Worm (Caenorhabditis elegans) whole organism, early embryonic: ENCODE measurements around the gene clec-43.
"Not testable (repeated sequence)": the region's sequence is repeated elsewhere in the genome, so short reads cannot be mapped to it uniquely, and the experiment has no call there.

ENCODE experiments used
- B0310.2 ChIP-seq: sonication (generic microtip); optimal IDR thresholded peaks from 2 replicates; lab custom pipeline; 2016; ENCODE audit warnings: mild to moderate bottlenecking, missing genetic modification characterization, missing compliant biosample characterization
- F13C5.2 ChIP-seq: sonication (generic microtip); optimal IDR thresholded peaks from 2 replicates; lab custom pipeline; 2017; ENCODE audit warnings: mild to moderate bottlenecking, missing genetic modification characterization, inconsistent platforms, missing compliant biosample characterization
- aly-1 ChIP-seq: sonication (generic microtip); optimal IDR thresholded peaks from 2 replicates; lab custom pipeline; 2016; ENCODE audit warnings: missing genetic modification characterization, missing compliant biosample characterization
- ama-1 ChIP-seq: fragments of 150-350 bp; optimal IDR thresholded peaks from 2 replicates; lab custom pipeline; 2014
- ceh-13 ChIP-seq: fragments of 200-800 bp; sonication (Bioruptor generic); optimal IDR thresholded peaks from 2 replicates; lab custom pipeline; 2018; ENCODE audit warnings: mild to moderate bottlenecking, missing genetic modification characterization, missing compliant biosample characterization
- ceh-36 ChIP-seq: sonication (generic microtip); optimal IDR thresholded peaks from 2 replicates; lab custom pipeline; 2016; ENCODE audit warnings: missing genetic modification characterization, inconsistent platforms, missing compliant biosample characterization
- ets-7 ChIP-seq: sonication (generic microtip); optimal IDR thresholded peaks from 2 replicates; lab custom pipeline; 2016; ENCODE audit warnings: missing genotype, missing genetic modification characterization, missing compliant biosample characterization
- flt-1 ChIP-seq: fragments of 200-800 bp; sonication (Bioruptor generic); IDR thresholded peaks from 2 replicates; pipeline ENCODE4 v1.3.6; 2022; ENCODE audit warnings: missing genetic modification characterization, missing compliant biosample characterization
- hmbx-1 ChIP-seq: sonication (generic microtip); optimal IDR thresholded peaks from 2 replicates; lab custom pipeline; 2016; ENCODE audit warnings: mild to moderate bottlenecking, missing genetic modification characterization, missing compliant biosample characterization
- hmg-4 ChIP-seq: fragments of 200-800 bp; sonication (Bioruptor generic); optimal IDR thresholded peaks from 2 replicates; lab custom pipeline; 2018; ENCODE audit warnings: mild to moderate bottlenecking, missing genetic modification characterization, missing compliant biosample characterization
- hnd-1 ChIP-seq: sonication (generic microtip); optimal IDR thresholded peaks from 2 replicates; lab custom pipeline; 2016; ENCODE audit warnings: missing genetic modification characterization, missing compliant biosample characterization
- pes-1 ChIP-seq: fragments of 200-800 bp; sonication (Bioruptor generic); IDR thresholded peaks from 2 replicates; pipeline ENCODE4 v1.3.6; 2022; ENCODE audit warnings: missing genetic modification reagents, missing genetic modification characterization, missing compliant biosample characterization
- scrt-1 ChIP-seq: fragments of 200-800 bp; sonication (Bioruptor generic); IDR thresholded peaks from 2 replicates; pipeline ENCODE4 v1.3.6; 2022; ENCODE audit warnings: missing genetic modification characterization, missing compliant biosample characterization
- sea-1 ChIP-seq: fragments of 200-800 bp; sonication (Bioruptor generic); conservative IDR thresholded peaks from 2 replicates; pipeline ENCODE4 v1.3.6; 2022; ENCODE audit warnings: missing genetic modification characterization, missing compliant biosample characterization
- tbx-11 ChIP-seq: fragments of 200-800 bp; sonication (Bioruptor generic); IDR thresholded peaks from 2 replicates; pipeline ENCODE4 v1.3.6; 2022; ENCODE audit warnings: missing genetic modification characterization, missing compliant biosample characterization
- tbx-37 ChIP-seq: fragments of 200-800 bp; sonication (Bioruptor generic); conservative IDR thresholded peaks from 2 replicates; pipeline ENCODE4 v1.3.6; 2022; ENCODE audit warnings: missing genetic modification reagents, missing genetic modification characterization, missing compliant biosample characterization
- tra-4 ChIP-seq: sonication (generic microtip); optimal IDR thresholded peaks from 2 replicates; lab custom pipeline; 2017; ENCODE audit warnings: missing genetic modification characterization, missing compliant biosample characterization

The clec-43 gene

ce11 chrII:988437-988836 is 44.6 kb downstream of the clec-43 start, which contains the start of gene fbxc-39:
Gene fbxc-39 (plus strand): TSS chrII:988737.
- TF ChIP-seq ceh-36: no peak
- no peak for TF ChIP-seq hmg-4 (GFP tag; lab: Kevin White, UChicago)
- no peak for TF ChIP-seq B0310.2 (tag; lab: Kevin White, UChicago)
- no peak for TF ChIP-seq flt-1 (GFP tag; lab: Robert Waterston, UW)
- TF ChIP-seq tbx-37 (GFP tag; lab: Robert Waterston, UW): no peak
- TF ChIP-seq ceh-13 (GFP tag; lab: Kevin White, UChicago): no peak
- no peak for TF ChIP-seq hnd-1 (tag; lab: Kevin White, UChicago)
- no peak for TF ChIP-seq tbx-11 (GFP tag; lab: Robert Waterston, UW)
- TF ChIP-seq scrt-1: no peak
- no peak for TF ChIP-seq ama-1
- TF ChIP-seq hmbx-1 (tag; lab: Kevin White, UChicago): no peak
- TF ChIP-seq tra-4 (tag; lab: Kevin White, UChicago): no peak
- no peak for TF ChIP-seq aly-1 (tag; lab: Kevin White, UChicago)
- TF ChIP-seq ets-7: no peak
- no peak for TF ChIP-seq pes-1 (GFP tag; lab: Robert Waterston, UW)
- TF ChIP-seq F13C5.2 (tag; lab: Kevin White, UChicago): no peak

- TF ChIP-seq tbx-37 (GFP tag; lab: Robert Waterston, UW) (no peak), hnd-1 (tag; lab: Kevin White, UChicago) (no peak), ceh-13 (GFP tag; lab: Kevin White, UChicago) (no peak), aly-1 (tag; lab: Kevin White, UChicago) (no peak), sea-1 (GFP tag; lab: Robert Waterston, UW) (no peak), hmbx-1 (tag; lab: Kevin White, UChicago) (no peak), tbx-11 (GFP tag; lab: Robert Waterston, UW) (no peak), pes-1 (GFP tag; lab: Robert Waterston, UW) (no peak), hmg-4 (GFP tag; lab: Kevin White, UChicago) (no peak), scrt-1 (no peak), ceh-36 (no peak), flt-1 (GFP tag; lab: Robert Waterston, UW) (no peak)
Measured at ce11 chrII:991300-991699, 47.4 kb downstream of the clec-43 start, which contains the start of gene fbxc-42. Gene fbxc-42 (plus strand): TSS chrII:991600.

DNA sequence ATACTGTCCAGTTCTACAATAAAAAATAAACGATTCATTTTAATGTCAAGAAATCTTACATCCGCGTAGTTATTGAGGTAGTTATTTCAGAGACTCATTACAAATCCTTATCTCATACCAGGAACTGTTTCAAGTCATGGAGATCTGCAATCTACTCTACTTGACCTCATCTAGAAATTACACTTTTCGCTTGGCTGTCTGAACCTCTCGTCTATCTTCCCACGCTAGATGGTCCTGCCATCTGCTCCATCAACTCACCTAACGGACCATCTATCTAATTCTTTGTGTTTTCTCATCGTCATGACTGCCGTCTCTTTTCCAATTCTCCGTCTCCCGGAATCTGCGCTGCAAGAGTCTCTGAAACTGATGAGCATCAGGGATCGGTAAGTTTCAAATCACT is 50.4 kb downstream of the clec-43 start, which contains the start of gene F45D11.7:
Gene F45D11.7, plus strand, starts transcription at position 301 of the 400 bp plus-strand sequence.
- TF ChIP-seq tbx-11 (GFP tag; lab: Robert Waterston, UW); scrt-1; sea-1 (GFP tag; lab: Robert Waterston, UW): not testable (repeated sequence)
